Fruit fly (Drosophila melanogaster): ENCODE measurements around the gene Ca-beta.

Ca-beta gene

dm6 chr2L:11203494-11204010, at the start of gene Ca-beta (continued):
- TF ChIP-seq vvl (GFP tag; IDR thresholded peaks at IDR 0.05) = peak; percentile 59
- TF ChIP-seq da (GFP tag; optimal IDR thresholded peaks at IDR 0.05) = no peak
- no peak for TF ChIP-seq lola (GFP tag; optimal IDR thresholded peaks at IDR 0.05)
- TF ChIP-seq toy (GFP tag; IDR thresholded peaks at IDR 0.05) = no peak
- TF ChIP-seq fru (optimal IDR thresholded peaks at IDR 0.05) = no peak
- TF ChIP-seq ash1 (GFP tag; optimal IDR thresholded peaks at IDR 0.05) = no peak
- peak; percentile 47 for TF ChIP-seq CG7839 (tag; optimal IDR thresholded peaks at IDR 0.05)
- no peak for TF ChIP-seq CG12236 (GFP tag; optimal IDR thresholded peaks at IDR 0.05)
- no peak for TF ChIP-seq Hmx (GFP tag; optimal IDR thresholded peaks at IDR 0.05)
- peak; percentile 57 for TF ChIP-seq CG7786 (GFP tag; optimal IDR thresholded peaks at IDR 0.05)
- no peak for TF ChIP-seq Lhr (GFP tag; optimal IDR thresholded peaks at IDR 0.05)
- TF ChIP-seq CG6254 (GFP tag; optimal IDR thresholded peaks at IDR 0.05) = no peak
- TF ChIP-seq Antp (GFP tag; optimal IDR thresholded peaks at IDR 0.05) = peak; percentile 69
- no peak for TF ChIP-seq CG10274 (GFP tag; optimal IDR thresholded peaks at IDR 0.05)
- peak; percentile 14 for TF ChIP-seq CG12071 (GFP tag; optimal IDR thresholded peaks at IDR 0.05)
- TF ChIP-seq Atf-2 (GFP tag; optimal IDR thresholded peaks at IDR 0.05) = no peak
- no peak for TF ChIP-seq CG4424 (GFP tag; optimal IDR thresholded peaks at IDR 0.05)
- no peak for TF ChIP-seq h (optimal IDR thresholded peaks at IDR 0.05)
- no peak; the same call in 1 of the 2 replicates for TF ChIP-seq CG16779 (GFP tag; IDR thresholded peaks at IDR 0.05)
- TF ChIP-seq Bdp1 (GFP tag; optimal IDR thresholded peaks at IDR 0.05) = no peak
- no peak for TF ChIP-seq CG11723 (GFP tag; optimal IDR thresholded peaks at IDR 0.05)
- TF ChIP-seq lab (GFP tag; optimal IDR thresholded peaks at IDR 0.05) = peak; percentile 82
- TF ChIP-seq CG43689 (GFP tag; IDR thresholded peaks at IDR 0.05) = no peak
- no peak for TF ChIP-seq CG12155 (GFP tag; optimal IDR thresholded peaks at IDR 0.05)
- TF ChIP-seq kay (GFP tag; optimal IDR thresholded peaks at IDR 0.05) = no peak
- no peak; the same call in 2 of the 3 replicates for TF ChIP-seq ase (GFP tag; IDR thresholded peaks at IDR 0.05)
- TF ChIP-seq CG42726 (GFP tag; IDR thresholded peaks at IDR 0.05; ENCODE audit: partially characterized antibody) = 0 out of 2 replicates have a peak, but pooled peaks have one; percentile 19
- TF ChIP-seq hb (GFP tag; IDR thresholded peaks at IDR 0.05; ENCODE audit: partially characterized antibody) = 0 out of 3 replicates have a peak, but pooled peaks have one; percentile 48
- peak; percentile 47 for TF ChIP-seq onecut (GFP tag; IDR thresholded peaks at IDR 0.05)
- TF ChIP-seq CG14441 (GFP tag; IDR thresholded peaks at IDR 0.05) = peak; percentile 61
- TF ChIP-seq Spps (tag; optimal IDR thresholded peaks at IDR 0.05) = no peak
- 0 out of 2 replicates have a peak, but pooled peaks have one; percentile 30 for TF ChIP-seq Drgx (GFP tag; IDR thresholded peaks at IDR 0.05)
- no peak for TF ChIP-seq CG1233 (GFP tag; optimal IDR thresholded peaks at IDR 0.05)
- no peak for TF ChIP-seq bbx (GFP tag; IDR thresholded peaks at IDR 0.05; ENCODE audit: partially characterized antibody)
- TF ChIP-seq Side (GFP tag; optimal IDR thresholded peaks at IDR 0.05) = peak; percentile 47
- no peak for TF ChIP-seq CG3065 (GFP tag; optimal IDR thresholded peaks at IDR 0.05)
- TF ChIP-seq CG12744 (GFP tag; optimal IDR thresholded peaks at IDR 0.05) = no peak
- no peak for TF ChIP-seq hbn (GFP tag; IDR thresholded peaks at IDR 0.05; ENCODE audit: partially characterized antibody)
- TF ChIP-seq ab (GFP tag; optimal IDR thresholded peaks at IDR 0.05) = peak; percentile 64
- no peak for TF ChIP-seq CG4730 (GFP tag; IDR thresholded peaks at IDR 0.05)
- TF ChIP-seq nmo (GFP tag; optimal IDR thresholded peaks at IDR 0.05) = no peak
- TF ChIP-seq MTF-1 (GFP tag; optimal IDR thresholded peaks at IDR 0.05; ENCODE audit: borderline replicate concordance) = no peak
- TF ChIP-seq shn (GFP tag; optimal IDR thresholded peaks at IDR 0.05) = peak; percentile 8
- no peak for TF ChIP-seq Bgb (GFP tag; IDR thresholded peaks at IDR 0.05; ENCODE audit: partially characterized antibody)
- no peak for TF ChIP-seq CG9609 (GFP tag; optimal IDR thresholded peaks at IDR 0.05)
- TF ChIP-seq CG12659 (GFP tag; optimal IDR thresholded peaks at IDR 0.05) = peak; percentile 22
- TF ChIP-seq CTCF (GFP tag; optimal IDR thresholded peaks at IDR 0.05) = peak; percentile 25
- no peak for TF ChIP-seq CG33557 (GFP tag; optimal IDR thresholded peaks at IDR 0.05)
- no peak for TF ChIP-seq bowl (GFP tag; IDR thresholded peaks at IDR 0.05)
- no peak for TF ChIP-seq nerfin-2 (GFP tag; IDR thresholded peaks at IDR 0.05; ENCODE audit: partially characterized antibody)
- TF ChIP-seq btn (GFP tag; optimal IDR thresholded peaks at IDR 0.05) = no peak
- peak; percentile 31 for TF ChIP-seq CG34376 (GFP tag; optimal IDR thresholded peaks at IDR 0.05)
